Worm (Caenorhabditis elegans) whole organism, young adult: ENCODE data around the gene ran-3.

Experiments used
- F22D6.2 ChIP-seq: sonication (generic microtip); optimal IDR thresholded peaks from 2 replicates; lab custom pipeline; 2016; ENCODE audit warnings: mild to moderate bottlenecking, missing genetic modification characterization, missing compliant biosample characterization
- F39B2.1 ChIP-seq: fragments of 200-800 bp; sonication (Bioruptor generic); IDR thresholded peaks from 2 replicates; pipeline ENCODE4 v1.3.6; 2022; ENCODE audit warnings: missing genetic modification reagents, missing genetic modification characterization, missing compliant biosample characterization
- F49E8.2 ChIP-seq: sonication (generic microtip); optimal IDR thresholded peaks from 3 replicates; lab custom pipeline; 2017; ENCODE audit warnings: missing genetic modification characterization, mild to moderate bottlenecking, missing compliant biosample characterization, antibody characterized with exemption, moderate library complexity; ENCODE audit not compliant: insufficient read depth
- Y53G8AR.9 ChIP-seq: fragments of 200-800 bp; sonication (Bioruptor generic); conservative IDR thresholded peaks from 2 replicates; pipeline ENCODE4 v1.3.6; 2022; ENCODE audit warnings: missing genetic modification reagents, missing genetic modification characterization, missing compliant biosample characterization
- ama-1 ChIP-seq, 3 experiments: fragments of 150-350 bp in 1 of 3; sonication (generic microtip) in 2 of 3; optimal IDR thresholded peaks; 2 replicates each; lab custom pipeline; 2014 to 2018; ENCODE audit warnings: missing biosample characterization in 2 of 3, missing genetic modification characterization in 2 of 3, missing genetic modification reagents in 2 of 3
- atf-7 ChIP-seq: sonication (generic microtip); optimal IDR thresholded peaks from 2 replicates; lab custom pipeline; 2017; ENCODE audit warnings: mild to moderate bottlenecking, missing genetic modification characterization, missing compliant biosample characterization
- cebp-1 ChIP-seq, 2 experiments: fragments of 200-800 bp in 1 of 2; sonication (Bioruptor generic) in 1 of 2; sonication (generic microtip) in 1 of 2; IDR thresholded peaks in 1 of 2; optimal IDR thresholded peaks in 1 of 2; 2 replicates each; pipeline versions ENCODE4 v1.3.6 to Lab custom; 2017 to 2022; ENCODE audit warnings: missing compliant biosample characterization in 2 of 2, missing genetic modification characterization in 2 of 2, mild to moderate bottlenecking in 1 of 2, missing genetic modification reagents in 1 of 2, moderate library complexity in 1 of 2
- lin-54 ChIP-seq: fragments of 200-800 bp; sonication (Bioruptor generic); optimal IDR thresholded peaks from 2 replicates; lab custom pipeline; 2018; ENCODE audit warnings: mild to moderate bottlenecking, missing genetic modification characterization, missing compliant biosample characterization
- lsy-27 ChIP-seq: sonication (generic microtip); optimal IDR thresholded peaks from 2 replicates; lab custom pipeline; 2017; ENCODE audit warnings: missing genetic modification characterization, mild to moderate bottlenecking, missing compliant biosample characterization, antibody characterized with exemption, missing genotype, borderline replicate concordance; ENCODE audit not compliant: insufficient read depth
- madf-3 ChIP-seq: fragments of 200-800 bp; sonication (Bioruptor generic); IDR thresholded peaks from 2 replicates; pipeline ENCODE4 v1.3.6; 2022; ENCODE audit warnings: missing genetic modification reagents, missing genetic modification characterization, missing compliant biosample characterization
- snpc-4 ChIP-seq, 5 experiments: fragments of 150-350 bp in 1 of 5; sonication (generic microtip) in 4 of 5; optimal IDR thresholded peaks; 2 replicates each; lab custom pipeline; 2014 to 2018; ENCODE audit warnings: missing genetic modification characterization in 5 of 5, missing biosample characterization in 3 of 5, antibody characterized with exemption in 2 of 5, mild to moderate bottlenecking in 2 of 5, missing compliant biosample characterization in 2 of 5, missing genotype in 2 of 5, moderate library complexity in 2 of 5, missing genetic modification reagents in 1 of 5
- unc-130 ChIP-seq: sonication (generic microtip); optimal IDR thresholded peaks from 2 replicates; lab custom pipeline; 2016; ENCODE audit warnings: missing genetic modification reagents, missing genetic modification characterization, missing compliant biosample characterization
- ztf-3 ChIP-seq: fragments of 200-800 bp; sonication (Bioruptor generic); optimal IDR thresholded peaks from 2 replicates; lab custom pipeline; 2018; ENCODE audit warnings: mild to moderate bottlenecking, missing genetic modification characterization, missing compliant biosample characterization

DNA sequence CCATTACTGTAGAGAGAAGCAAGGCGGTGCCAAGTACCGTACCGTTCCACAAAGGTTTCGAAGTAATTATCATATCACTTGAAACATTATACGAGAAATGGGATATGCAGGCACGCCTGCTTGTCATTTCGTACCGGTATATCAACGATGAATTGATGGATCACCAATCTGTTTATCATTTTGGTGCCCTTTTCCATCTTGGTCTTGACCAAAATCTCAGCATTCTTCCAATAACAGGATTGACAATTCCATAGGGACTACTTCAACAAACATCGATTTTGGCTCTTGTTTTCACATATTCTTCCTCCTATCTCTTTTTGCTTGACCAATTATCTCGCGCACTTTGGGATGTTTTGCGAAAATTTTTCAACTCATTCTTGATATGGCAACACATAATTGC is 14.3 kb upstream of the ran-3 start:
- no peak for TF ChIP-seq ztf-3 (GFP tag; lab: Kevin White, UChicago)
- no peak for TF ChIP-seq ama-1 (optimal IDR thresholded peaks at IDR 0.05; lab: Kevin White, UChicago)
- TF ChIP-seq ama-1 (GFP tag; optimal IDR thresholded peaks at IDR 0.05; lab: Kevin White, UChicago) = no peak
- no peak for TF ChIP-seq lsy-27
- no peak for TF ChIP-seq F39B2.1 (GFP tag; lab: Robert Waterston, UW)
- no peak for TF ChIP-seq F49E8.2 (tag; lab: Kevin White, UChicago)
- TF ChIP-seq madf-3 (GFP tag; lab: Robert Waterston, UW) = no peak
- no peak for TF ChIP-seq F22D6.2 (tag; lab: Kevin White, UChicago)
- no peak for TF ChIP-seq Y53G8AR.9 (GFP tag; lab: Robert Waterston, UW)
- no peak for TF ChIP-seq snpc-4 (GFP tag; optimal IDR thresholded peaks at IDR 0.05; lab: Kevin White, UChicago)
- no peak for TF ChIP-seq snpc-4 (tag; optimal IDR thresholded peaks at IDR 0.05; lab: Kevin White, UChicago)
- TF ChIP-seq cebp-1 (GFP tag; IDR thresholded peaks at IDR 0.05; lab: Robert Waterston, UW) = no peak
- no peak for TF ChIP-seq cebp-1 (tag; optimal IDR thresholded peaks at IDR 0.05; lab: Kevin White, UChicago)
- TF ChIP-seq unc-130 = no peak
- TF ChIP-seq lin-54 (GFP tag; lab: Kevin White, UChicago) = no peak
- no peak for TF ChIP-seq atf-7 (tag; lab: Kevin White, UChicago)
